Worm (Caenorhabditis elegans): ENCODE measurements around the gene C42D4.3.

ce11 chrIV:7219398-7220087, 40.5 kb downstream of the C42D4.3 start, which contains the start of the genes glb-23 and R13A1.1:
- TF ChIP-seq unc-86 (tag; optimal IDR thresholded peaks at IDR 0.05) (no peak), che-1 (tag; optimal IDR thresholded peaks at IDR 0.05) (no peak), pqm-1 (tag; optimal IDR thresholded peaks at IDR 0.05) (no peak), rnt-1 (tag; optimal IDR thresholded peaks at IDR 0.05) (no peak), dmd-4 (tag; optimal IDR thresholded peaks at IDR 0.05; ENCODE audit: borderline replicate concordance) (no peak)
